Fruit fly (Drosophila melanogaster) whole organism, embryonic: ENCODE measurements around the gene CG7512.

Source experiments
- Abd-B ChIP-seq: fragments of 200-800 bp; sonication (Bioruptor generic); optimal IDR thresholded peaks from 2 replicates; lab custom pipeline; 2018; ENCODE audit warnings: missing biosample characterization, mild to moderate bottlenecking, missing genetic modification characterization, moderate library complexity
- Aef1 ChIP-seq: fragments of 200-800 bp; sonication (Bioruptor generic); IDR thresholded peaks from 3 replicates; pipeline ENCODE4 v1.3.6; 2022; ENCODE audit warnings: missing biosample characterization, missing genetic modification characterization
- Atf6 ChIP-seq: fragments of 200-800 bp; sonication (Bioruptor generic); IDR thresholded peaks from 2 replicates; pipeline ENCODE4 v1.3.6; 2022; ENCODE audit warnings: missing biosample characterization, missing genetic modification characterization
- BEAF-32 ChIP-seq: fragments of 200-800 bp; sonication (Bioruptor generic); optimal IDR thresholded peaks from 3 replicates; lab custom pipeline; 2017; ENCODE audit warnings: missing biosample characterization, missing genetic modification characterization, mild to moderate bottlenecking, moderate library complexity, missing genetic modification reagents
- CG11560 ChIP-seq: fragments of 200-800 bp; sonication (Bioruptor generic); IDR thresholded peaks from 3 replicates; pipeline ENCODE4 v1.3.6; 2022; ENCODE audit warnings: missing biosample characterization, missing genetic modification characterization
- CG13624 ChIP-seq: fragments of 200-800 bp; sonication (Bioruptor generic); optimal IDR thresholded peaks from 2 replicates; lab custom pipeline; 2016; ENCODE audit warnings: missing biosample characterization, missing genetic modification characterization
- CG15514 ChIP-seq: fragments of 200-800 bp; sonication (Bioruptor generic); optimal IDR thresholded peaks from 3 replicates; lab custom pipeline; 2017; ENCODE audit warnings: missing biosample characterization, missing genetic modification characterization, mild to moderate bottlenecking, moderate library complexity, missing genetic modification reagents
- CG17385 ChIP-seq: fragments of 200-800 bp; sonication (Bioruptor generic); optimal IDR thresholded peaks from 3 replicates; lab custom pipeline; 2018; ENCODE audit warnings: missing biosample characterization, mild to moderate bottlenecking, missing genetic modification characterization
- CG17912 ChIP-seq: fragments of 200-800 bp; sonication (Bioruptor generic); optimal IDR thresholded peaks from 2 replicates; lab custom pipeline; 2018; ENCODE audit warnings: missing biosample characterization, mild to moderate bottlenecking, missing genetic modification characterization
- CG1832 ChIP-seq: fragments of 200-800 bp; sonication (Bioruptor generic); optimal IDR thresholded peaks from 2 replicates; lab custom pipeline; 2017; ENCODE audit warnings: missing biosample characterization, mild to moderate bottlenecking, missing genetic modification characterization, inconsistent platforms
- CG2120 ChIP-seq: fragments of 200-800 bp; sonication (Bioruptor generic); optimal IDR thresholded peaks from 3 replicates; lab custom pipeline; 2016; ENCODE audit warnings: missing biosample characterization, missing genetic modification characterization
- CG2678 ChIP-seq: fragments of 200-800 bp; sonication (Bioruptor generic); optimal IDR thresholded peaks from 3 replicates; lab custom pipeline; 2019; ENCODE audit warnings: missing biosample characterization, mild to moderate bottlenecking, missing genetic modification characterization, moderate library complexity
- CG3065 ChIP-seq: fragments of 200-800 bp; sonication (Bioruptor generic); optimal IDR thresholded peaks from 2 replicates; lab custom pipeline; 2016; ENCODE audit warnings: missing biosample characterization, missing genetic modification characterization
- CG3163 ChIP-seq: fragments of 200-800 bp; sonication (Bioruptor generic); optimal IDR thresholded peaks from 3 replicates; lab custom pipeline; 2016; ENCODE audit warnings: missing biosample characterization, missing genetic modification characterization
- CG3407 ChIP-seq: fragments of 200-800 bp; sonication (Bioruptor generic); optimal IDR thresholded peaks from 2 replicates; lab custom pipeline; 2018; ENCODE audit warnings: missing biosample characterization, mild to moderate bottlenecking, missing genetic modification characterization
- CG6272 ChIP-seq: fragments of 200-800 bp; sonication (Bioruptor generic); IDR thresholded peaks from 2 replicates; pipeline ENCODE4 v1.3.6; 2022; ENCODE audit warnings: missing biosample characterization, missing genetic modification characterization
- CG6654 ChIP-seq: fragments of 200-800 bp; sonication (Bioruptor generic); optimal IDR thresholded peaks from 2 replicates; lab custom pipeline; 2017; ENCODE audit warnings: missing biosample characterization, mild to moderate bottlenecking, missing genetic modification characterization
- CG7556 ChIP-seq: fragments of 200-800 bp; sonication (Bioruptor generic); optimal IDR thresholded peaks from 2 replicates; lab custom pipeline; 2017; ENCODE audit warnings: missing biosample characterization, mild to moderate bottlenecking, missing genetic modification characterization
- CG7745 ChIP-seq: fragments of 200-800 bp; sonication (Bioruptor generic); optimal IDR thresholded peaks from 2 replicates; lab custom pipeline; 2018; ENCODE audit warnings: missing biosample characterization, mild to moderate bottlenecking, missing genetic modification characterization, moderate library complexity
- CG7839 ChIP-seq: fragments of 200-800 bp; sonication (Bioruptor generic); optimal IDR thresholded peaks from 3 replicates; lab custom pipeline; 2018; ENCODE audit warnings: missing biosample characterization, mild to moderate bottlenecking, missing genetic modification characterization, moderate library complexity
- CG9215 ChIP-seq: fragments of 200-800 bp; sonication (Bioruptor generic); IDR thresholded peaks from 2 replicates; pipeline ENCODE4 v1.3.6; 2022; ENCODE audit warnings: missing biosample characterization, missing genetic modification characterization
- CkIIα-i1 ChIP-seq: fragments of 200-800 bp; sonication (Bioruptor generic); IDR thresholded peaks from 2 replicates; pipeline ENCODE4 v1.3.6; 2022; ENCODE audit warnings: missing biosample characterization, missing genetic modification characterization
- D19B ChIP-seq: fragments of 200-800 bp; sonication (Bioruptor generic); optimal IDR thresholded peaks from 2 replicates; lab custom pipeline; 2017; ENCODE audit warnings: missing biosample characterization, mild to moderate bottlenecking, missing genetic modification characterization
- Dad ChIP-seq: fragments of 200-800 bp; sonication (Bioruptor generic); optimal IDR thresholded peaks from 3 replicates; lab custom pipeline; 2016; ENCODE audit warnings: missing biosample characterization, missing genetic modification characterization
- Doc2 ChIP-seq: fragments of 200-800 bp; sonication (Bioruptor generic); IDR thresholded peaks from 2 replicates; pipeline ENCODE4 v1.3.6; 2022; ENCODE audit warnings: missing biosample characterization, missing genetic modification characterization
- HLHmδ ChIP-seq: fragments of 200-800 bp; sonication (Bioruptor generic); optimal IDR thresholded peaks from 2 replicates; lab custom pipeline; 2018; ENCODE audit warnings: missing biosample characterization, mild to moderate bottlenecking, missing genetic modification characterization, moderate library complexity
- HmgZ ChIP-seq: fragments of 200-800 bp; sonication (Bioruptor generic); optimal IDR thresholded peaks from 2 replicates; lab custom pipeline; 2018; ENCODE audit warnings: missing biosample characterization, mild to moderate bottlenecking, missing genetic modification characterization
- Kr ChIP-seq: fragments of 200-800 bp; sonication (Bioruptor generic); optimal IDR thresholded peaks from 2 replicates; lab custom pipeline; 2017; ENCODE audit warnings: missing biosample characterization, mild to moderate bottlenecking, missing genetic modification characterization
- NFAT ChIP-seq: fragments of 200-800 bp; sonication (Bioruptor generic); IDR thresholded peaks from 2 replicates; pipeline ENCODE4 v1.3.6; 2022; ENCODE audit warnings: missing biosample characterization, missing genetic modification characterization
- Opbp ChIP-seq: fragments of 200-800 bp; sonication (Bioruptor generic); IDR thresholded peaks from 3 replicates; pipeline ENCODE4 v1.3.6; 2022; ENCODE audit warnings: missing biosample characterization, missing genetic modification characterization; ENCODE audit not compliant: partially characterized antibody
- Sin3A ChIP-seq: fragments of >200 bp; optimal IDR thresholded peaks from 2 replicates; lab custom pipeline; 2018
- Sox100B ChIP-seq: fragments of 200-800 bp; sonication (Bioruptor generic); optimal IDR thresholded peaks from 3 replicates; lab custom pipeline; 2018; ENCODE audit warnings: missing biosample characterization, mild to moderate bottlenecking, missing genetic modification characterization
- bbx ChIP-seq: fragments of 200-800 bp; sonication (Bioruptor generic); IDR thresholded peaks from 2 replicates; pipeline ENCODE4 v1.3.6; 2022; ENCODE audit warnings: missing biosample characterization, missing genetic modification characterization; ENCODE audit not compliant: partially characterized antibody
- bowl ChIP-seq: fragments of 200-800 bp; sonication (Bioruptor generic); IDR thresholded peaks from 2 replicates; pipeline ENCODE4 v1.3.6; 2022; ENCODE audit warnings: missing biosample characterization, missing genetic modification characterization
- cad ChIP-seq: fragments of >200 bp; optimal IDR thresholded peaks from 2 replicates; lab custom pipeline; 2017; ENCODE audit warnings: missing biosample characterization, missing genetic modification characterization
- chinmo ChIP-seq: fragments of 200-800 bp; sonication (Bioruptor generic); IDR thresholded peaks from 4 replicates; pipeline ENCODE4 v1.3.6; 2022; ENCODE audit warnings: missing biosample characterization, missing genetic modification characterization; ENCODE audit not compliant: partially characterized antibody
- chm ChIP-seq: fragments of 200-800 bp; sonication (Bioruptor generic); IDR thresholded peaks from 2 replicates; pipeline ENCODE4 v1.3.6; 2022; ENCODE audit warnings: missing biosample characterization, missing genetic modification characterization
- crol ChIP-seq: fragments of 200-800 bp; sonication (Bioruptor generic); IDR thresholded peaks from 2 replicates; pipeline ENCODE4 v1.3.6; 2022; ENCODE audit warnings: missing biosample characterization, missing genetic modification characterization
- dati ChIP-seq: fragments of 200-800 bp; sonication (Bioruptor generic); IDR thresholded peaks from 2 replicates; pipeline ENCODE4 v1.3.6; 2022; ENCODE audit warnings: missing biosample characterization, missing genetic modification characterization
- dm ChIP-seq: fragments of 200-800 bp; sonication (Bioruptor generic); optimal IDR thresholded peaks from 3 replicates; lab custom pipeline; 2016; ENCODE audit warnings: missing biosample characterization, missing genetic modification characterization
- dysf ChIP-seq: fragments of 200-800 bp; sonication (Bioruptor generic); IDR thresholded peaks from 3 replicates; pipeline ENCODE4 v1.3.6; 2022; ENCODE audit warnings: missing biosample characterization, missing genetic modification characterization
- fd64A ChIP-seq: fragments of 200-800 bp; sonication (Bioruptor generic); optimal IDR thresholded peaks from 3 replicates; lab custom pipeline; 2018; ENCODE audit warnings: missing biosample characterization, mild to moderate bottlenecking, missing genetic modification characterization
- gce ChIP-seq: fragments of 200-800 bp; sonication (Bioruptor generic); IDR thresholded peaks from 3 replicates; pipeline ENCODE4 v1.3.6; 2022; ENCODE audit warnings: missing biosample characterization, missing genetic modification characterization
- gro ChIP-seq: fragments of 200-800 bp; sonication (Bioruptor generic); optimal IDR thresholded peaks from 2 replicates; lab custom pipeline; 2016; ENCODE audit warnings: missing biosample characterization, missing genetic modification characterization
- hbn ChIP-seq: fragments of 200-800 bp; sonication (Bioruptor generic); IDR thresholded peaks from 2 replicates; pipeline ENCODE4 v1.3.6; 2022; ENCODE audit warnings: missing biosample characterization, missing genetic modification characterization; ENCODE audit not compliant: partially characterized antibody
- mld ChIP-seq: fragments of 200-800 bp; sonication (Bioruptor generic); IDR thresholded peaks from 3 replicates; pipeline ENCODE4 v1.3.6; 2022; ENCODE audit warnings: missing biosample characterization, missing genetic modification characterization; ENCODE audit not compliant: partially characterized antibody
- phol ChIP-seq: fragments of 200-800 bp; sonication (Bioruptor generic); optimal IDR thresholded peaks from 3 replicates; lab custom pipeline; 2018; ENCODE audit warnings: missing biosample characterization, mild to moderate bottlenecking, missing genetic modification characterization, moderate library complexity
- tll ChIP-seq, 2 experiments: fragments of 200-800 bp in 1 of 2; fragments of >200 bp in 1 of 2; sonication (Bioruptor generic) in 1 of 2; optimal IDR thresholded peaks; 2 replicates each; lab custom pipeline; 2017 to 2019; ENCODE audit warnings: missing biosample characterization in 2 of 2, missing genetic modification characterization in 2 of 2, mild to moderate bottlenecking in 1 of 2, moderate library complexity in 1 of 2
- ttk ChIP-seq: fragments of 200-800 bp; sonication (Bioruptor generic); IDR thresholded peaks from 2 replicates; pipeline ENCODE4 v2.1.2; 2022; ENCODE audit warnings: missing biosample characterization, missing genetic modification characterization
- wor ChIP-seq: fragments of 200-800 bp; sonication (Bioruptor generic); IDR thresholded peaks from 2 replicates; pipeline ENCODE4 v1.3.6; 2022; ENCODE audit warnings: missing biosample characterization, missing genetic modification characterization
- zen2 ChIP-seq: fragments of 200-800 bp; sonication (Bioruptor generic); IDR thresholded peaks from 3 replicates; pipeline ENCODE4 v1.3.6; 2022; ENCODE audit warnings: missing biosample characterization, missing genetic modification characterization; ENCODE audit not compliant: partially characterized antibody

CG7512 gene

DNA sequence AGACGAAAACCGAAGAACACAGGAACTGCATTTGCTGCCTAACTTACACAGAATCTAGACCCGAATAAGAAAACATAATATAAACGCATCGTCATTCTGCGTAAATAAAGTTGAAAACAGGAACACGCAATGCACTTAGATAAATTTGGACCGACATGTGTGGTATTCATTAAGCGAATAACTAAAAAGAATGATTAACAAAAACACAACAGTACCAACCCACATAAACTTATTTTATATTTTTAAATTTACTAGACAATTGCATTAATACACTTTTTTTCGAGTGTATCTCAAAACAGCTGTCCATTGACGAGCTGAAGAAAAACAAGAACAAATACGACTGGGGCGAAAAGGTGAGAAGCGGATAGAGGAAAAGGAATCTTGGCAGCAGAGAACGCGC, 40.8 kb downstream of the CG7512 start (continued):
- TF ChIP-seq gro (GFP tag; lab: Kevin White, UChicago): no peak
- TF ChIP-seq tll (GFP tag; optimal IDR thresholded peaks at IDR 0.05; lab: Kevin White, UChicago): peak in 1 of 2 experiments; percentile 53
- TF ChIP-seq CG3065 (GFP tag; lab: Kevin White, UChicago): peak; percentile 73
- TF ChIP-seq HmgZ (tag; lab: Kevin White, UChicago): peak; percentile 25
- no peak for TF ChIP-seq bbx (GFP tag; lab: Robert Waterston, UW)
- no peak for TF ChIP-seq CG17912 (GFP tag; lab: Kevin White, UChicago)
- peak; percentile 65 for TF ChIP-seq CG7745
- TF ChIP-seq HLHmδ (GFP tag; lab: Kevin White, UChicago): no peak
- TF ChIP-seq D19B: no peak
- TF ChIP-seq Atf6 (GFP tag; lab: Robert Waterston, UW): peak; percentile 45; the same call in 1 of the 2 replicates
- no peak for TF ChIP-seq mld
- peak; percentile 36 for TF ChIP-seq CG3163 (GFP tag; lab: Kevin White, UChicago)
- peak; percentile 91 for TF ChIP-seq phol (tag; lab: Kevin White, UChicago)
- TF ChIP-seq Abd-B (GFP tag; lab: Kevin White, UChicago): peak; percentile 84
- TF ChIP-seq dysf: peak; percentile 73
- peak; percentile 82 for TF ChIP-seq CG2678
- TF ChIP-seq CG17385 (GFP tag; lab: Kevin White, UChicago): peak; percentile 76
- peak; percentile 85 for TF ChIP-seq CG7839
- peak; percentile 54; the same call in 1 of the 2 replicates for TF ChIP-seq dati (GFP tag; lab: Robert Waterston, UW)
- TF ChIP-seq CG7556 (GFP tag; lab: Kevin White, UChicago): peak; percentile 80
- TF ChIP-seq chm (GFP tag; lab: Robert Waterston, UW): peak; percentile 82; the same call in 1 of the 2 replicates
- TF ChIP-seq Dad (GFP tag; lab: Kevin White, UChicago): peak; percentile 67
- no peak for TF ChIP-seq crol (GFP tag; lab: Robert Waterston, UW)
- TF ChIP-seq CG15514 (GFP tag; lab: Kevin White, UChicago): peak; percentile 33
- TF ChIP-seq CG3407 (GFP tag; lab: Kevin White, UChicago): peak; percentile 85
- no peak for TF ChIP-seq BEAF-32
- TF ChIP-seq CG6272 (GFP tag; lab: Robert Waterston, UW): peak; percentile 49
- no peak for TF ChIP-seq chinmo
- no peak for TF ChIP-seq CG11560 (tag; lab: Robert Waterston, UW)
- no peak for TF ChIP-seq CG1832 (GFP tag; lab: Kevin White, UChicago)
- peak; percentile 36; the same call in 1 of the 3 replicates for TF ChIP-seq Aef1 (GFP tag; lab: Robert Waterston, UW)
- TF ChIP-seq CG9215: peak; percentile 47; the same call in 1 of the 2 replicates
- peak; percentile 70 for TF ChIP-seq dm (GFP tag; lab: Kevin White, UChicago)
- peak; percentile 58 for TF ChIP-seq Kr (GFP tag; lab: Kevin White, UChicago)
- TF ChIP-seq wor (GFP tag; lab: Robert Waterston, UW): no peak
- peak; percentile 74 for TF ChIP-seq fd64A (GFP tag; lab: Kevin White, UChicago)
- TF ChIP-seq zen2: no peak
- no peak for TF ChIP-seq Sin3A (lab: Kevin White, UChicago)
- peak; percentile 48 for TF ChIP-seq CG13624 (GFP tag; lab: Kevin White, UChicago)
- TF ChIP-seq Doc2: no peak
- no peak for TF ChIP-seq CkIIα-i1
- TF ChIP-seq bowl (GFP tag; lab: Robert Waterston, UW): no peak
- TF ChIP-seq gce (GFP tag; lab: Robert Waterston, UW): peak; percentile 39; the same call in 1 of the 3 replicates
- TF ChIP-seq cad (GFP tag; lab: Kevin White, UChicago): no peak
- no peak for TF ChIP-seq NFAT (GFP tag; lab: Robert Waterston, UW)
- no peak for TF ChIP-seq Opbp
- no peak for TF ChIP-seq hbn (GFP tag; lab: Robert Waterston, UW)
- peak; percentile 53 for TF ChIP-seq CG2120
- TF ChIP-seq CG6654 (GFP tag; lab: Kevin White, UChicago): peak; percentile 48
- TF ChIP-seq Sox100B: peak; percentile 83
- TF ChIP-seq ttk: peak; percentile 65
